Fruit fly (Drosophila melanogaster): Measurements from ENCODE around the gene Mulk.
A peak's percentile ranks its signal among the peaks of the same experiment; 100 is the strongest.

Mulk gene

dm6 chr2L:10261774-10262173 lies 8.1 kb upstream of the Mulk start:
- TF ChIP-seq Stat92E (GFP tag; optimal IDR thresholded peaks at IDR 0.05), result no peak
- no peak for TF ChIP-seq exex (tag; optimal IDR thresholded peaks at IDR 0.05)
- TF ChIP-seq CG2712 (tag; optimal IDR thresholded peaks at IDR 0.05), result no peak
- no peak for TF ChIP-seq cad (GFP tag; optimal IDR thresholded peaks at IDR 0.05)
- no peak for TF ChIP-seq Dip2 (GFP tag; IDR thresholded peaks at IDR 0.05)
- no peak for TF ChIP-seq Tbp (GFP tag; optimal IDR thresholded peaks at IDR 0.05)
- TF ChIP-seq hb (GFP tag; IDR thresholded peaks at IDR 0.05; ENCODE audit: partially characterized antibody), result no peak
- no peak for TF ChIP-seq CG6175 (GFP tag; IDR thresholded peaks at IDR 0.05)
- TF ChIP-seq CG8388 (GFP tag; optimal IDR thresholded peaks at IDR 0.05), result no peak
- TF ChIP-seq HmgZ (tag; optimal IDR thresholded peaks at IDR 0.05), result no peak
- no peak for TF ChIP-seq Usf (GFP tag; optimal IDR thresholded peaks at IDR 0.05)
- no peak for TF ChIP-seq CG1602 (GFP tag; optimal IDR thresholded peaks at IDR 0.05)
- no peak for TF ChIP-seq eyg (GFP tag; optimal IDR thresholded peaks at IDR 0.05)
- TF ChIP-seq Bgb (GFP tag; IDR thresholded peaks at IDR 0.05; ENCODE audit: partially characterized antibody), result no peak
- no peak for TF ChIP-seq CG13123 (GFP tag; optimal IDR thresholded peaks at IDR 0.05)
- TF ChIP-seq Optix (GFP tag; IDR thresholded peaks at IDR 0.05), result no peak
- no peak for TF ChIP-seq pita (GFP tag; optimal IDR thresholded peaks at IDR 0.05)
- no peak for TF ChIP-seq Gug (GFP tag; IDR thresholded peaks at IDR 0.05)
- TF ChIP-seq cato (GFP tag; optimal IDR thresholded peaks at IDR 0.05; ENCODE audit: borderline replicate concordance), result no peak

- no peak for TF ChIP-seq Med (GFP tag)
- peak; percentile 62 for TF ChIP-seq CG4617 (GFP tag; optimal IDR thresholded peaks at IDR 0.05; ENCODE audit: borderline replicate concordance)
- TF ChIP-seq HLH4C (GFP tag; IDR thresholded peaks at IDR 0.05; ENCODE audit: partially characterized antibody), result no peak
- TF ChIP-seq CG17186 (GFP tag; optimal IDR thresholded peaks at IDR 0.05), result no peak
- TF ChIP-seq Ssrp (tag; optimal IDR thresholded peaks at IDR 0.05), result no peak
- no peak for TF ChIP-seq CG8290 (GFP tag; optimal IDR thresholded peaks at IDR 0.05)
- no peak for TF ChIP-seq CG8290 (tag; optimal IDR thresholded peaks at IDR 0.05)
- no peak for TF ChIP-seq CG10274 (GFP tag; optimal IDR thresholded peaks at IDR 0.05)
- no peak for TF ChIP-seq ftz-f1 (GFP tag; optimal IDR thresholded peaks at IDR 0.05)
- TF ChIP-seq Optix (GFP tag; IDR thresholded peaks at IDR 0.05), result no peak
- TF ChIP-seq lov (optimal IDR thresholded peaks at IDR 0.05), result no peak
- no peak for TF ChIP-seq lov (GFP tag; IDR thresholded peaks at IDR 0.05)
- TF ChIP-seq gt (GFP tag; IDR thresholded peaks at IDR 0.05), result no peak
- TF ChIP-seq HLH54F (GFP tag; optimal IDR thresholded peaks at IDR 0.05), result no peak
- TF ChIP-seq Rfx (GFP tag; IDR thresholded peaks at IDR 0.05), result no peak
- no peak for TF ChIP-seq CG8388 (GFP tag; optimal IDR thresholded peaks at IDR 0.05)
- TF ChIP-seq jumu (GFP tag; optimal IDR thresholded peaks at IDR 0.05), result no peak
- no peak for TF ChIP-seq CG17912 (GFP tag; optimal IDR thresholded peaks at IDR 0.05)
- TF ChIP-seq Xrp1 (GFP tag; IDR thresholded peaks at IDR 0.05), result no peak
- no peak for TF ChIP-seq Dp (GFP tag; optimal IDR thresholded peaks at IDR 0.05)
- TF ChIP-seq Chrac-16 (GFP tag; optimal IDR thresholded peaks at IDR 0.05), result no peak
- TF ChIP-seq aop (GFP tag; IDR thresholded peaks at IDR 0.05), result no peak
- TF ChIP-seq CG8944 (GFP tag; optimal IDR thresholded peaks at IDR 0.05), result no peak
- TF ChIP-seq bigmax (GFP tag; optimal IDR thresholded peaks at IDR 0.05), result no peak
- TF ChIP-seq chinmo (GFP tag; IDR thresholded peaks at IDR 0.05; ENCODE audit: partially characterized antibody), result no peak
- no peak for TF ChIP-seq jing (GFP tag; optimal IDR thresholded peaks at IDR 0.05)
- peak; percentile 100 for TF ChIP-seq CG1603 (tag; optimal IDR thresholded peaks at IDR 0.05)
- TF ChIP-seq kay (GFP tag; optimal IDR thresholded peaks at IDR 0.05), result no peak
- no peak for TF ChIP-seq sr (GFP tag; IDR thresholded peaks at IDR 0.05)
- no peak for TF ChIP-seq Usf (GFP tag; optimal IDR thresholded peaks at IDR 0.05)
- TF ChIP-seq CG14860 (GFP tag; IDR thresholded peaks at IDR 0.05; ENCODE audit: partially characterized antibody), result no peak
- TF ChIP-seq gsb-n (tag; optimal IDR thresholded peaks at IDR 0.05), result no peak
- no peak for TF ChIP-seq sug (tag; optimal IDR thresholded peaks at IDR 0.05)
- TF ChIP-seq Mad (GFP tag; optimal IDR thresholded peaks at IDR 0.05), result no peak
- TF ChIP-seq corto (GFP tag; optimal IDR thresholded peaks at IDR 0.05), result no peak
- TF ChIP-seq Neu2 (GFP tag; optimal IDR thresholded peaks at IDR 0.05; ENCODE audit: borderline replicate concordance), result no peak
Measured at dm6 chr2L:10263343-10263744, 6.5 kb upstream of the Mulk start, which contains the start of gene Rsf1. Gene Rsf1 (minus strand): TSS chr2L:10263554.

Data from whole organism, embryonic.